Worm (Caenorhabditis elegans) whole organism, L1 larva: ENCODE results near the gene lir-3.

Experiments
- C04F5.9 ChIP-seq: sonication (generic microtip); optimal IDR thresholded peaks from 2 replicates; lab custom pipeline; 2016; ENCODE audit warnings: missing genetic modification characterization, missing compliant biosample characterization
- C16A3.4 ChIP-seq: fragments of 150-350 bp; optimal IDR thresholded peaks from 2 replicates; lab custom pipeline; 2014; ENCODE audit warnings: missing biosample characterization, missing genetic modification characterization
- F16B12.6 ChIP-seq: fragments of 150-350 bp; optimal IDR thresholded peaks from 2 replicates; lab custom pipeline; 2014; ENCODE audit warnings: missing biosample characterization, missing genetic modification characterization
- alr-1 ChIP-seq: fragments of 200-800 bp; sonication (Bioruptor generic); optimal IDR thresholded peaks from 2 replicates; lab custom pipeline; 2018; ENCODE audit warnings: borderline replicate concordance, mild to moderate bottlenecking, missing genetic modification characterization, missing compliant biosample characterization
- aly-2 ChIP-seq: fragments of 150-350 bp; optimal IDR thresholded peaks from 2 replicates; lab custom pipeline; 2014; ENCODE audit warnings: missing biosample characterization, missing genetic modification characterization
- blmp-1 ChIP-seq: fragments of 150-350 bp; optimal IDR thresholded peaks from 2 replicates; lab custom pipeline; 2014; ENCODE audit warnings: missing biosample characterization, missing genetic modification characterization
- ceh-63 ChIP-seq: fragments of 200-800 bp; sonication (Bioruptor generic); optimal IDR thresholded peaks from 2 replicates; lab custom pipeline; 2018; ENCODE audit warnings: mild to moderate bottlenecking, missing genetic modification characterization, missing compliant biosample characterization
- ceh-8 ChIP-seq: fragments of 200-800 bp; sonication (Bioruptor generic); optimal IDR thresholded peaks from 2 replicates; lab custom pipeline; 2018; ENCODE audit warnings: mild to moderate bottlenecking, missing genetic modification characterization, moderate library complexity, missing compliant biosample characterization
- ceh-82 ChIP-seq, 3 experiments: fragments of 150-350 bp in 1 of 3; sonication (generic microtip) in 2 of 3; optimal IDR thresholded peaks; 2 replicates each; lab custom pipeline; 2014 to 2017; ENCODE audit warnings: missing biosample characterization in 3 of 3, missing genetic modification characterization in 3 of 3
- ceh-88 ChIP-seq: fragments of 200-800 bp; sonication (Bioruptor generic); IDR thresholded peaks from 2 replicates; pipeline ENCODE4 v1.3.6; 2022; ENCODE audit warnings: missing genetic modification characterization, missing compliant biosample characterization
- ceh-90 ChIP-seq: sonication (generic microtip); optimal IDR thresholded peaks from 2 replicates; lab custom pipeline; 2016; ENCODE audit warnings: missing genetic modification characterization, missing compliant biosample characterization
- dsc-1 ChIP-seq: sonication (generic microtip); optimal IDR thresholded peaks from 2 replicates; lab custom pipeline; 2016; ENCODE audit warnings: mild to moderate bottlenecking, missing genetic modification characterization, missing compliant biosample characterization
- efl-1 ChIP-seq, 4 experiments: fragments of 150-350 bp; optimal IDR thresholded peaks in 3 of 4; peaks in 1 of 4; 1 replicate in 1 of 4; 2 replicates in 3 of 4; lab custom pipeline; 2014; ENCODE audit warnings: missing biosample characterization in 2 of 4, missing genetic modification characterization in 2 of 4, missing genetic modification reagents in 2 of 4
- egl-13 ChIP-seq: sonication (generic microtip); optimal IDR thresholded peaks from 2 replicates; lab custom pipeline; 2016; ENCODE audit warnings: missing genotype, missing genetic modification reagents, missing genetic modification characterization, missing compliant biosample characterization
- egl-27 ChIP-seq, 2 experiments: fragments of 150-350 bp in 1 of 2; sonication (generic microtip); optimal IDR thresholded peaks; 3 replicates each; lab custom pipeline; 2017 to 2018; ENCODE audit warnings: missing biosample characterization in 2 of 2, missing genetic modification characterization in 2 of 2, missing genetic modification reagents in 2 of 2
- elt-2 ChIP-seq: sonication (generic microtip); optimal IDR thresholded peaks from 2 replicates; lab custom pipeline; 2016; ENCODE audit warnings: missing genetic modification characterization, mild to moderate bottlenecking, inconsistent platforms, missing compliant biosample characterization, missing genetic modification reagents
- elt-3 ChIP-seq, 6 experiments: fragments of 150-350 bp in 1 of 6; sonication (generic microtip); optimal IDR thresholded peaks; 2 replicates each; lab custom pipeline; 2017 to 2018; ENCODE audit warnings: missing biosample characterization in 6 of 6, missing genetic modification characterization in 6 of 6, inconsistent platforms in 1 of 6
- fkh-8 ChIP-seq: sonication (generic microtip); optimal IDR thresholded peaks from 2 replicates; lab custom pipeline; 2016; ENCODE audit warnings: mild to moderate bottlenecking, missing genetic modification characterization, missing compliant biosample characterization
- grh-1 ChIP-seq: fragments of 200-800 bp; sonication (Bioruptor generic); IDR thresholded peaks from 2 replicates; pipeline ENCODE4 v1.3.6; 2022; ENCODE audit warnings: missing genetic modification reagents, missing genetic modification characterization, missing compliant biosample characterization
- hlh-4 ChIP-seq: sonication (generic microtip); optimal IDR thresholded peaks from 2 replicates; lab custom pipeline; 2016; ENCODE audit warnings: mild to moderate bottlenecking, missing genetic modification characterization, missing compliant biosample characterization
- hpl-2 ChIP-seq: fragments of 150-350 bp; optimal IDR thresholded peaks from 2 replicates; lab custom pipeline; 2014; ENCODE audit warnings: missing biosample characterization, missing genetic modification reagents, missing genetic modification characterization
- irx-1 ChIP-seq: sonication (generic microtip); optimal IDR thresholded peaks from 2 replicates; lab custom pipeline; 2016; ENCODE audit warnings: missing genetic modification characterization, missing compliant biosample characterization
- isw-1 ChIP-seq: fragments of 200-800 bp; sonication (Bioruptor generic); IDR thresholded peaks from 2 replicates; pipeline ENCODE4 v1.3.6; 2022; ENCODE audit warnings: missing genetic modification characterization, missing compliant biosample characterization
- lin-13 ChIP-seq: fragments of 150-350 bp; optimal IDR thresholded peaks from 2 replicates; lab custom pipeline; 2014; ENCODE audit warnings: missing biosample characterization, missing genetic modification reagents, missing genetic modification characterization
- lin-14 ChIP-seq: fragments of 200-800 bp; sonication (Bioruptor generic); optimal IDR thresholded peaks from 2 replicates; lab custom pipeline; 2018; ENCODE audit warnings: mild to moderate bottlenecking, missing genetic modification characterization, moderate library complexity, missing compliant biosample characterization
- lin-15B ChIP-seq: fragments of 150-350 bp; sonication (generic microtip); optimal IDR thresholded peaks from 3 replicates; lab custom pipeline; 2014; ENCODE audit warnings: missing biosample characterization, missing genetic modification characterization
- lin-35 ChIP-seq, 2 experiments: fragments of 150-350 bp; optimal IDR thresholded peaks; 2 replicates each; lab custom pipeline; 2014; ENCODE audit warnings: missing biosample characterization in 2 of 2, missing genetic modification characterization in 2 of 2, missing genetic modification reagents in 2 of 2
- lin-39 ChIP-seq: fragments of 150-350 bp; optimal IDR thresholded peaks from 2 replicates; lab custom pipeline; 2014; ENCODE audit warnings: missing biosample characterization, missing genetic modification reagents, missing genetic modification characterization
- lsy-2 ChIP-seq, 2 experiments: fragments of 150-350 bp; optimal IDR thresholded peaks; 2 replicates each; lab custom pipeline; 2014; ENCODE audit warnings: missing biosample characterization in 2 of 2, missing genetic modification characterization in 2 of 2
- mdl-1 ChIP-seq, 2 experiments: fragments of 150-350 bp; optimal IDR thresholded peaks; 2 replicates each; lab custom pipeline; 2014 to 2017; ENCODE audit warnings: missing biosample characterization in 2 of 2, missing genetic modification characterization in 2 of 2, inconsistent platforms in 1 of 2
- mep-1 ChIP-seq: fragments of 150-350 bp; optimal IDR thresholded peaks from 2 replicates; lab custom pipeline; 2014; ENCODE audit warnings: missing biosample characterization, missing genetic modification characterization
- nhr-11 ChIP-seq: fragments of 150-350 bp; optimal IDR thresholded peaks from 2 replicates; lab custom pipeline; 2014; ENCODE audit warnings: missing biosample characterization, missing genetic modification characterization
- nhr-12 ChIP-seq: sonication (generic microtip); optimal IDR thresholded peaks from 2 replicates; lab custom pipeline; 2017; ENCODE audit warnings: missing biosample characterization, missing genetic modification characterization
- nhr-20 ChIP-seq: sonication (generic microtip); optimal IDR thresholded peaks from 2 replicates; lab custom pipeline; 2016; ENCODE audit warnings: mild to moderate bottlenecking, missing genetic modification characterization, missing compliant biosample characterization
- nhr-237 ChIP-seq: fragments of 150-350 bp; optimal IDR thresholded peaks from 2 replicates; lab custom pipeline; 2014; ENCODE audit warnings: missing biosample characterization, missing genetic modification characterization
- nhr-47 ChIP-seq: sonication (generic microtip); optimal IDR thresholded peaks from 2 replicates; lab custom pipeline; 2016; ENCODE audit warnings: mild to moderate bottlenecking, missing genetic modification characterization, moderate library complexity, missing compliant biosample characterization
- nhr-71 ChIP-seq: sonication (generic microtip); optimal IDR thresholded peaks from 2 replicates; lab custom pipeline; 2016; ENCODE audit warnings: mild to moderate bottlenecking, missing genetic modification characterization, moderate library complexity, missing compliant biosample characterization
- nhr-77 ChIP-seq: fragments of 150-350 bp; optimal IDR thresholded peaks from 2 replicates; lab custom pipeline; 2014; ENCODE audit warnings: missing biosample characterization, missing genetic modification characterization
- nhr-85 ChIP-seq: sonication (generic microtip); peaks from one replicate; lab custom pipeline; 2016; ENCODE audit warnings: missing genetic modification characterization, inconsistent platforms, missing compliant biosample characterization
- rnt-1 ChIP-seq: sonication (generic microtip); optimal IDR thresholded peaks from 2 replicates; lab custom pipeline; 2016; ENCODE audit warnings: mild to moderate bottlenecking, missing genetic modification characterization, moderate library complexity, missing compliant biosample characterization
- skn-1 ChIP-seq: fragments of 150-350 bp; optimal IDR thresholded peaks from 2 replicates; lab custom pipeline; 2014; ENCODE audit warnings: missing biosample characterization, missing genetic modification characterization
- snpc-4 ChIP-seq: fragments of 150-350 bp; optimal IDR thresholded peaks from 2 replicates; lab custom pipeline; 2014; ENCODE audit warnings: missing biosample characterization, missing genetic modification characterization
- snu-23 ChIP-seq: sonication (generic microtip); optimal IDR thresholded peaks from 2 replicates; lab custom pipeline; 2016; ENCODE audit warnings: missing genetic modification characterization, missing compliant biosample characterization
- sup-37 ChIP-seq: fragments of 200-800 bp; sonication (Bioruptor generic); optimal IDR thresholded peaks from 2 replicates; lab custom pipeline; 2018; ENCODE audit warnings: mild to moderate bottlenecking, missing genetic modification characterization, missing compliant biosample characterization
- tbx-2 ChIP-seq: sonication (generic microtip); optimal IDR thresholded peaks from 2 replicates; lab custom pipeline; 2016; ENCODE audit warnings: missing genetic modification characterization, missing compliant biosample characterization
- unc-130 ChIP-seq: fragments of 150-350 bp; optimal IDR thresholded peaks from 2 replicates; lab custom pipeline; 2017; ENCODE audit warnings: missing biosample characterization, missing genetic modification characterization, inconsistent platforms
- unc-62 ChIP-seq: fragments of 150-350 bp; optimal IDR thresholded peaks from 2 replicates; lab custom pipeline; 2014; ENCODE audit warnings: missing biosample characterization, missing genetic modification reagents, missing genetic modification characterization
- unc-86 ChIP-seq: sonication (generic microtip); optimal IDR thresholded peaks from 2 replicates; lab custom pipeline; 2016; ENCODE audit warnings: missing genetic modification characterization, missing compliant biosample characterization
- unc-98 ChIP-seq: fragments of 200-800 bp; sonication (Bioruptor generic); IDR thresholded peaks from 2 replicates; pipeline ENCODE4 v1.3.6; 2022; ENCODE audit warnings: missing genetic modification characterization, missing compliant biosample characterization
- xbp-1 ChIP-seq: sonication (generic microtip); optimal IDR thresholded peaks from 2 replicates; lab custom pipeline; 2016; ENCODE audit warnings: missing genetic modification characterization, missing compliant biosample characterization
- ztf-11 ChIP-seq, 2 experiments: sonication (generic microtip); optimal IDR thresholded peaks; 2 replicates each; lab custom pipeline; 2016 to 2017; ENCODE audit warnings: missing genetic modification characterization in 2 of 2, missing biosample characterization in 1 of 2, missing compliant biosample characterization in 1 of 2

Gene lir-3

ce11 chrII:11175347-11175746 is 9.3 kb downstream of the lir-3 start:
- TF ChIP-seq ceh-8 (no peak), xbp-1 (tag; lab: Kevin White, UChicago) (no peak), lin-35 (GFP tag; optimal IDR thresholded peaks at IDR 0.05; lab: Kevin White, UChicago) (no peak), unc-130 (tag; lab: Kevin White, UChicago) (no peak), lin-15B (tag; lab: Kevin White, UChicago) (no peak), alr-1 (no peak), hlh-4 (tag; lab: Kevin White, UChicago) (no peak), nhr-71 (tag; lab: Kevin White, UChicago) (no peak), nhr-237 (no peak), hpl-2 (GFP tag; lab: Kevin White, UChicago) (no peak)

ce11 chrII:11167039-11167438 is 17.6 kb downstream of the lir-3 start:
- TF ChIP-seq snpc-4, result peak; percentile 99
- peak; percentile 90 for TF ChIP-seq dsc-1
- peak; percentile 58 for TF ChIP-seq aly-2 (tag; lab: Kevin White, UChicago)
- peak; percentile 82 for TF ChIP-seq nhr-20
- TF ChIP-seq unc-98 (GFP tag; lab: Robert Waterston, UW), result peak; percentile 47; the same call in 1 of the 2 replicates
- peak; percentile 77 for TF ChIP-seq grh-1 (GFP tag; lab: Robert Waterston, UW)
- TF ChIP-seq lin-13 (GFP tag; lab: Kevin White, UChicago), result no peak
- TF ChIP-seq egl-27 (tag; optimal IDR thresholded peaks at IDR 0.05; lab: Kevin White, UChicago), result peak in 1 of 2 experiments; percentile 9
- peak; percentile 93 for TF ChIP-seq rnt-1
- TF ChIP-seq C16A3.4, result peak; percentile 26
- TF ChIP-seq nhr-85 (tag; lab: Kevin White, UChicago), result peak; percentile 95
- peak; percentile 84 for TF ChIP-seq snu-23
- no peak for TF ChIP-seq isw-1 (GFP tag; lab: Robert Waterston, UW)
- peak; percentile 72 for TF ChIP-seq xbp-1 (tag; lab: Kevin White, UChicago)
- peak; percentile 80 for TF ChIP-seq sup-37 (GFP tag; lab: Kevin White, UChicago)
- TF ChIP-seq ceh-82 (tag; optimal IDR thresholded peaks at IDR 0.05; lab: Kevin White, UChicago), result peak; percentile 34 to 69 (median 54)
- TF ChIP-seq lin-39 (tag; lab: Kevin White, UChicago), result peak; percentile 40
- peak; percentile 50 for TF ChIP-seq egl-13 (tag; lab: Kevin White, UChicago)
- TF ChIP-seq nhr-237, result no peak
- peak; percentile 14 for TF ChIP-seq fkh-8
- TF ChIP-seq tbx-2 (tag; lab: Kevin White, UChicago), result peak; percentile 60
- TF ChIP-seq ztf-11 (tag; optimal IDR thresholded peaks at IDR 0.05; lab: Kevin White, UChicago), result peak in 1 of 2 experiments; percentile 50
- TF ChIP-seq lsy-2 (tag; optimal IDR thresholded peaks at IDR 0.05; lab: Kevin White, UChicago), result peak; percentile 31 to 67
- peak; percentile 89 for TF ChIP-seq nhr-47
- peak in 1 of 2 experiments; percentile 8 for TF ChIP-seq mdl-1 (tag; optimal IDR thresholded peaks at IDR 0.05; lab: Kevin White, UChicago)
- peak; percentile 42 for TF ChIP-seq ceh-88 (GFP tag; lab: Robert Waterston, UW)
- TF ChIP-seq mep-1 (tag; lab: Kevin White, UChicago), result peak; percentile 18
- TF ChIP-seq nhr-71 (tag; lab: Kevin White, UChicago), result peak; percentile 91
- TF ChIP-seq F16B12.6 (tag; lab: Kevin White, UChicago), result no peak
- peak; percentile 70 for TF ChIP-seq lin-14 (GFP tag; lab: Kevin White, UChicago)
- peak; percentile 41 for TF ChIP-seq C04F5.9 (tag; lab: Kevin White, UChicago)
- TF ChIP-seq elt-2 (tag; lab: Kevin White, UChicago), result peak; percentile 54
- peak in 1 of 6 experiments; percentile 42 for TF ChIP-seq elt-3 (tag; optimal IDR thresholded peaks at IDR 0.05; lab: Kevin White, UChicago)
- TF ChIP-seq efl-1 (optimal IDR thresholded peaks at IDR 0.05; lab: Kevin White, UChicago), result peak; percentile 29 to 68
- TF ChIP-seq efl-1 (GFP tag; optimal IDR thresholded peaks at IDR 0.05 in 1 of 2; lab: Kevin White, UChicago), result peak; percentile 10 to 96
- peak; percentile 34 to 59 for TF ChIP-seq lin-35 (GFP tag; optimal IDR thresholded peaks at IDR 0.05; lab: Kevin White, UChicago)
- TF ChIP-seq irx-1 (tag; lab: Kevin White, UChicago), result peak; percentile 43
- no peak for TF ChIP-seq blmp-1 (tag; lab: Kevin White, UChicago)
- TF ChIP-seq skn-1 (tag; lab: Kevin White, UChicago), result peak; percentile 16
- TF ChIP-seq unc-86 (tag; lab: Kevin White, UChicago), result peak; percentile 55
- TF ChIP-seq unc-62 (GFP tag; lab: Kevin White, UChicago), result no peak
- no peak for TF ChIP-seq ceh-90 (tag; lab: Kevin White, UChicago)
- TF ChIP-seq nhr-11 (tag; lab: Kevin White, UChicago), result no peak
- TF ChIP-seq nhr-12 (tag; lab: Kevin White, UChicago), result no peak
- no peak for TF ChIP-seq ceh-63
- TF ChIP-seq nhr-77, result peak; percentile 59
